Fruit fly (Drosophila melanogaster): ENCODE results near the gene CG13403.

dm6 chrX:14209209-14209781 lies 17.5 kb upstream of the CG13403 start:
- TF ChIP-seq Clk (GFP tag; optimal IDR thresholded peaks at IDR 0.05) (no peak), CG1620 (GFP tag; optimal IDR thresholded peaks at IDR 0.05) (no peak), CG14711 (tag; optimal IDR thresholded peaks at IDR 0.05) (no peak), CG12768 (GFP tag; optimal IDR thresholded peaks at IDR 0.05) (no peak), CG5204 (GFP tag; optimal IDR thresholded peaks at IDR 0.05) (no peak), bab1 (GFP tag; optimal IDR thresholded peaks at IDR 0.05) (no peak), CG33017 (tag; optimal IDR thresholded peaks at IDR 0.05) (no peak)

Measured in whole organism, adult.